Fruit fly (Drosophila melanogaster) whole organism, embryonic: ENCODE data around the gene Irbp18.
A peak's percentile ranks its signal among the peaks of the same experiment; 100 is the strongest.

Experiments
- CG10147 ChIP-seq: fragments of 200-800 bp; sonication (Bioruptor generic); optimal IDR thresholded peaks from 2 replicates; lab custom pipeline; 2019; ENCODE audit warnings: missing biosample characterization, mild to moderate bottlenecking, missing genetic modification characterization, moderate library complexity
- CG10209 ChIP-seq: fragments of 200-800 bp; sonication (Bioruptor generic); optimal IDR thresholded peaks from 3 replicates; lab custom pipeline; 2017; ENCODE audit warnings: missing biosample characterization, mild to moderate bottlenecking, missing genetic modification characterization, missing genetic modification reagents
- CG12219 ChIP-seq: fragments of 200-800 bp; sonication (Bioruptor generic); optimal IDR thresholded peaks from 3 replicates; lab custom pipeline; 2018; ENCODE audit warnings: missing biosample characterization, mild to moderate bottlenecking, missing genetic modification characterization
- CG12299 ChIP-seq: fragments of 200-800 bp; sonication (Bioruptor generic); optimal IDR thresholded peaks from 2 replicates; lab custom pipeline; 2018; ENCODE audit warnings: missing biosample characterization, mild to moderate bottlenecking, missing genetic modification characterization
- CG15269 ChIP-seq: fragments of 200-800 bp; sonication (Bioruptor generic); optimal IDR thresholded peaks from 2 replicates; lab custom pipeline; 2018; ENCODE audit warnings: missing biosample characterization, mild to moderate bottlenecking, missing genetic modification characterization, moderate library complexity
- CG1529 ChIP-seq: fragments of 200-800 bp; sonication (Bioruptor generic); optimal IDR thresholded peaks from 3 replicates; lab custom pipeline; 2018; ENCODE audit warnings: missing biosample characterization, missing genetic modification characterization
- CG1603 ChIP-seq: fragments of 200-800 bp; sonication (Bioruptor generic); optimal IDR thresholded peaks from 2 replicates; lab custom pipeline; 2019; ENCODE audit warnings: missing biosample characterization, mild to moderate bottlenecking, missing genetic modification characterization, moderate library complexity
- CG17912 ChIP-seq: fragments of 200-800 bp; sonication (Bioruptor generic); optimal IDR thresholded peaks from 2 replicates; lab custom pipeline; 2018; ENCODE audit warnings: missing biosample characterization, mild to moderate bottlenecking, missing genetic modification characterization
- CG1832 ChIP-seq: fragments of 200-800 bp; sonication (Bioruptor generic); optimal IDR thresholded peaks from 2 replicates; lab custom pipeline; 2017; ENCODE audit warnings: missing biosample characterization, mild to moderate bottlenecking, missing genetic modification characterization, inconsistent platforms
- CG2120 ChIP-seq: fragments of 200-800 bp; sonication (Bioruptor generic); optimal IDR thresholded peaks from 3 replicates; lab custom pipeline; 2016; ENCODE audit warnings: missing biosample characterization, missing genetic modification characterization
- CG2678 ChIP-seq: fragments of 200-800 bp; sonication (Bioruptor generic); optimal IDR thresholded peaks from 3 replicates; lab custom pipeline; 2019; ENCODE audit warnings: missing biosample characterization, mild to moderate bottlenecking, missing genetic modification characterization, moderate library complexity
- CG2875 ChIP-seq: fragments of 200-800 bp; sonication (Bioruptor generic); optimal IDR thresholded peaks from 2 replicates; lab custom pipeline; 2017; ENCODE audit warnings: missing biosample characterization, mild to moderate bottlenecking, missing genetic modification characterization, missing genetic modification reagents
- CG31365 ChIP-seq: fragments of 200-800 bp; sonication (Bioruptor generic); optimal IDR thresholded peaks from 2 replicates; lab custom pipeline; 2018; ENCODE audit warnings: missing biosample characterization, mild to moderate bottlenecking, missing genetic modification characterization
- CG3407 ChIP-seq: fragments of 200-800 bp; sonication (Bioruptor generic); optimal IDR thresholded peaks from 2 replicates; lab custom pipeline; 2018; ENCODE audit warnings: missing biosample characterization, mild to moderate bottlenecking, missing genetic modification characterization
- CG34376 ChIP-seq: fragments of 200-800 bp; sonication (Bioruptor generic); optimal IDR thresholded peaks from 2 replicates; lab custom pipeline; 2018; ENCODE audit warnings: missing biosample characterization, mild to moderate bottlenecking, missing genetic modification characterization
- CG3726 ChIP-seq: fragments of 200-800 bp; sonication (Bioruptor generic); IDR thresholded peaks from 3 replicates; pipeline ENCODE4, ENCODE4 v1.3.6; 2022; ENCODE audit warnings: missing biosample characterization, missing genetic modification characterization
- CG4360 ChIP-seq: fragments of 200-800 bp; sonication (Bioruptor generic); IDR thresholded peaks from 2 replicates; pipeline ENCODE4 v1.3.6; 2022; ENCODE audit warnings: missing biosample characterization, missing genetic modification characterization
- CG43689 ChIP-seq: fragments of 200-800 bp; sonication (Bioruptor generic); IDR thresholded peaks from 2 replicates; pipeline ENCODE4 v1.3.6; 2022; ENCODE audit warnings: missing biosample characterization, missing genetic modification characterization
- CG6254 ChIP-seq: fragments of 200-800 bp; sonication (Bioruptor generic); optimal IDR thresholded peaks from 3 replicates; lab custom pipeline; 2017; ENCODE audit warnings: mild to moderate bottlenecking, missing biosample characterization, missing genetic modification reagents, missing genetic modification characterization
- CG7786 ChIP-seq: fragments of 200-800 bp; sonication (Bioruptor generic); optimal IDR thresholded peaks from 2 replicates; lab custom pipeline; 2016; ENCODE audit warnings: missing biosample characterization, missing genetic modification characterization
- CG8924 ChIP-seq: fragments of 200-800 bp; optimal IDR thresholded peaks from 3 replicates; lab custom pipeline; 2019; ENCODE audit warnings: missing biosample characterization, mild to moderate bottlenecking, missing genetic modification characterization, moderate library complexity
- CG9727 ChIP-seq: fragments of 200-800 bp; sonication (Bioruptor generic); optimal IDR thresholded peaks from 3 replicates; lab custom pipeline; 2017; ENCODE audit warnings: missing biosample characterization, mild to moderate bottlenecking, missing genetic modification characterization
- Deaf1 ChIP-seq: fragments of 200-800 bp; optimal IDR thresholded peaks from 3 replicates; lab custom pipeline; 2019; ENCODE audit warnings: missing biosample characterization, mild to moderate bottlenecking, missing genetic modification characterization, moderate library complexity
- E2f2 ChIP-seq: fragments of 200-800 bp; sonication (Bioruptor generic); IDR thresholded peaks from 2 replicates; pipeline ENCODE4 v1.3.6; 2022; ENCODE audit warnings: missing biosample characterization, missing genetic modification characterization
- Fer2 ChIP-seq: fragments of 200-800 bp; sonication (Bioruptor generic); optimal IDR thresholded peaks from 2 replicates; lab custom pipeline; 2018; ENCODE audit warnings: missing biosample characterization, mild to moderate bottlenecking, missing genetic modification characterization, moderate library complexity
- HHEX ChIP-seq: fragments of 200-800 bp; sonication (Bioruptor generic); optimal IDR thresholded peaks from 3 replicates; lab custom pipeline; 2017; ENCODE audit warnings: missing biosample characterization, mild to moderate bottlenecking, missing genetic modification characterization, missing genetic modification reagents
- Mes4 ChIP-seq: fragments of 200-800 bp; sonication (Bioruptor generic); optimal IDR thresholded peaks from 2 replicates; lab custom pipeline; 2016; ENCODE audit warnings: missing biosample characterization, missing genetic modification characterization
- Optix ChIP-seq: fragments of 200-800 bp; sonication (Bioruptor generic); IDR thresholded peaks from 3 replicates; pipeline ENCODE4 v1.3.6; 2022; ENCODE audit warnings: missing biosample characterization, missing genetic modification characterization
- Pdp1 ChIP-seq, 2 experiments: fragments of 200-800 bp; sonication (Bioruptor generic); optimal IDR thresholded peaks; 3 replicates each; lab custom pipeline; 2016; ENCODE audit warnings: missing biosample characterization in 2 of 2, missing genetic modification characterization in 2 of 2, mild to moderate bottlenecking in 1 of 2, moderate library complexity in 1 of 2
- Sin3A ChIP-seq: fragments of >200 bp; optimal IDR thresholded peaks from 2 replicates; lab custom pipeline; 2018
- Ssrp ChIP-seq: fragments of 200-800 bp; sonication (Bioruptor generic); optimal IDR thresholded peaks from 2 replicates; lab custom pipeline; 2018; ENCODE audit warnings: missing biosample characterization, mild to moderate bottlenecking, missing genetic modification characterization, moderate library complexity
- ac ChIP-seq: fragments of 200-800 bp; sonication (Bioruptor generic); optimal IDR thresholded peaks from 3 replicates; lab custom pipeline; 2017; ENCODE audit warnings: missing biosample characterization, mild to moderate bottlenecking, missing genetic modification characterization
- chm ChIP-seq: fragments of 200-800 bp; sonication (Bioruptor generic); IDR thresholded peaks from 2 replicates; pipeline ENCODE4 v1.3.6; 2022; ENCODE audit warnings: missing biosample characterization, missing genetic modification characterization
- corto ChIP-seq: fragments of 200-800 bp; sonication (Bioruptor generic); optimal IDR thresholded peaks from 2 replicates; lab custom pipeline; 2016; ENCODE audit warnings: missing biosample characterization, mild to moderate bottlenecking, missing genetic modification characterization, moderate library complexity
- cwo ChIP-seq: fragments of 200-800 bp; sonication (Bioruptor generic); optimal IDR thresholded peaks from 3 replicates; lab custom pipeline; 2017; ENCODE audit warnings: missing biosample characterization, missing genetic modification characterization, mild to moderate bottlenecking, moderate library complexity, missing genetic modification reagents
- dimm ChIP-seq: fragments of 200-800 bp; sonication (Bioruptor generic); IDR thresholded peaks from 2 replicates; pipeline ENCODE4 v1.3.6; 2022; ENCODE audit warnings: missing biosample characterization, missing genetic modification characterization
- dysf ChIP-seq: fragments of 200-800 bp; sonication (Bioruptor generic); IDR thresholded peaks from 3 replicates; pipeline ENCODE4 v1.3.6; 2022; ENCODE audit warnings: missing biosample characterization, missing genetic modification characterization
- fd64A ChIP-seq: fragments of 200-800 bp; sonication (Bioruptor generic); optimal IDR thresholded peaks from 3 replicates; lab custom pipeline; 2018; ENCODE audit warnings: missing biosample characterization, mild to moderate bottlenecking, missing genetic modification characterization
- jigr1 ChIP-seq: fragments of 200-800 bp; sonication (Bioruptor generic); IDR thresholded peaks from 3 replicates; pipeline ENCODE4 v1.3.6; 2022; ENCODE audit warnings: missing biosample characterization, missing genetic modification characterization
- jumu ChIP-seq: fragments of 200-800 bp; sonication (Bioruptor generic); optimal IDR thresholded peaks from 3 replicates; lab custom pipeline; 2016; ENCODE audit warnings: missing biosample characterization, missing genetic modification characterization
- lab ChIP-seq: fragments of 200-800 bp; sonication (Bioruptor generic); optimal IDR thresholded peaks from 3 replicates; lab custom pipeline; 2017; ENCODE audit warnings: missing biosample characterization, missing genetic modification characterization, mild to moderate bottlenecking, moderate library complexity, missing genetic modification reagents
- lilli ChIP-seq: fragments of 200-800 bp; sonication (Bioruptor generic); optimal IDR thresholded peaks from 3 replicates; lab custom pipeline; 2016; ENCODE audit warnings: missing biosample characterization, missing genetic modification characterization
- lov ChIP-seq, 2 experiments: fragments of 200-800 bp in 1 of 2; fragments of >200 bp in 1 of 2; sonication (Bioruptor generic) in 1 of 2; IDR thresholded peaks in 1 of 2; optimal IDR thresholded peaks in 1 of 2; 2 replicates in 1 of 2; 3 replicates in 1 of 2; pipeline versions ENCODE4 v1.3.6 to Lab custom; 2017 to 2022; ENCODE audit warnings: missing biosample characterization in 1 of 2, missing genetic modification characterization in 1 of 2
- nerfin-2 ChIP-seq: fragments of 200-800 bp; sonication (Bioruptor generic); IDR thresholded peaks from 2 replicates; pipeline ENCODE4 v1.3.6; 2022; ENCODE audit warnings: missing biosample characterization, missing genetic modification characterization; ENCODE audit not compliant: partially characterized antibody
- nmo ChIP-seq: fragments of 200-800 bp; sonication (Bioruptor generic); optimal IDR thresholded peaks from 2 replicates; lab custom pipeline; 2018; ENCODE audit warnings: missing biosample characterization, mild to moderate bottlenecking, missing genetic modification characterization, moderate library complexity
- odd ChIP-seq: fragments of 200-800 bp; sonication (Bioruptor generic); optimal IDR thresholded peaks from 2 replicates; lab custom pipeline; 2017; ENCODE audit warnings: missing biosample characterization, mild to moderate bottlenecking, missing genetic modification characterization
- rib ChIP-seq: fragments of 200-800 bp; sonication (Bioruptor generic); IDR thresholded peaks from 2 replicates; pipeline ENCODE4 v1.3.6; 2022; ENCODE audit warnings: missing biosample characterization, missing genetic modification characterization
- schlank ChIP-seq: fragments of 200-800 bp; sonication (Bioruptor generic); optimal IDR thresholded peaks from 2 replicates; lab custom pipeline; 2018; ENCODE audit warnings: missing biosample characterization, mild to moderate bottlenecking, missing genetic modification characterization
- tll ChIP-seq, 2 experiments: fragments of 200-800 bp in 1 of 2; fragments of >200 bp in 1 of 2; sonication (Bioruptor generic) in 1 of 2; optimal IDR thresholded peaks; 2 replicates each; lab custom pipeline; 2017 to 2019; ENCODE audit warnings: missing biosample characterization in 2 of 2, missing genetic modification characterization in 2 of 2, mild to moderate bottlenecking in 1 of 2, moderate library complexity in 1 of 2

The Irbp18 gene

dm6 chr3L:11119901-11120418 is 22.0 kb upstream of the Irbp18 start (continued):
- TF ChIP-seq lov (optimal IDR thresholded peaks at IDR 0.05; lab: Kevin White, UChicago) (no peak), lov (GFP tag; IDR thresholded peaks at IDR 0.05; lab: Robert Waterston, UW) (no peak), CG10147 (GFP tag; lab: Kevin White, UChicago) (peak; percentile 56), CG12299 (tag; lab: Kevin White, UChicago) (peak; percentile 66), jigr1 (GFP tag; lab: Robert Waterston, UW) (no peak), CG1529 (GFP tag; lab: Kevin White, UChicago) (peak; percentile 30), odd (GFP tag; lab: Kevin White, UChicago) (peak; percentile 47), lab (GFP tag; lab: Kevin White, UChicago) (peak; percentile 83), E2f2 (GFP tag; lab: Robert Waterston, UW) (peak; percentile 17; the same call in 1 of the 2 replicates), jumu (peak; percentile 14), CG1832 (no peak), dimm (GFP tag; lab: Robert Waterston, UW) (no peak), CG34376 (GFP tag; lab: Kevin White, UChicago) (peak; percentile 78), Mes4 (GFP tag; lab: Kevin White, UChicago) (no peak), tll (GFP tag; optimal IDR thresholded peaks at IDR 0.05; lab: Kevin White, UChicago) (peak in 1 of 2 experiments; percentile 44), schlank (tag; lab: Kevin White, UChicago) (peak; percentile 59), Ssrp (tag; lab: Kevin White, UChicago) (no peak), CG2678 (tag; lab: Kevin White, UChicago) (peak; percentile 53), Fer2 (peak; percentile 14), ac (GFP tag; lab: Kevin White, UChicago) (peak; percentile 49), CG2875 (GFP tag; lab: Kevin White, UChicago) (peak; percentile 35), CG4360 (peak; percentile 5; the same call in 1 of the 2 replicates), CG7786 (GFP tag; lab: Kevin White, UChicago) (no peak), CG12219 (GFP tag; lab: Kevin White, UChicago) (peak; percentile 13), Pdp1 (GFP tag; optimal IDR thresholded peaks at IDR 0.05; lab: Kevin White, UChicago) (peak in 1 of 2 experiments; percentile 100), chm (GFP tag; lab: Robert Waterston, UW) (0 out of 2 replicates have a peak, but pooled peaks have one; percentile 11), corto (GFP tag; lab: Kevin White, UChicago) (peak; percentile 63), CG31365 (tag; lab: Kevin White, UChicago) (peak; percentile 71), CG9727 (GFP tag; lab: Kevin White, UChicago) (peak; percentile 12), CG3726 (GFP tag; lab: Robert Waterston, UW) (no peak), fd64A (GFP tag; lab: Kevin White, UChicago) (peak; percentile 81), CG6254 (GFP tag; lab: Kevin White, UChicago) (peak; percentile 16), nmo (GFP tag; lab: Kevin White, UChicago) (peak; percentile 14), lilli (GFP tag; lab: Kevin White, UChicago) (peak; percentile 5), CG3407 (GFP tag; lab: Kevin White, UChicago) (peak; percentile 52), cwo (GFP tag; lab: Kevin White, UChicago) (no peak), CG15269 (no peak), CG8924 (peak; percentile 46), dysf (GFP tag; lab: Robert Waterston, UW) (no peak; the same call in 2 of the 3 replicates), Optix (GFP tag; lab: Robert Waterston, UW) (no peak), Sin3A (lab: Kevin White, UChicago) (no peak), Deaf1 (tag; lab: Kevin White, UChicago) (peak; percentile 58), CG10209 (peak; percentile 30), HHEX (GFP tag; lab: Kevin White, UChicago) (peak; percentile 39), CG17912 (GFP tag; lab: Kevin White, UChicago) (peak; percentile 5), nerfin-2 (no peak), CG1603 (peak; percentile 41), CG2120 (GFP tag; lab: Kevin White, UChicago) (no peak), rib (peak; percentile 63), CG43689 (GFP tag; lab: Robert Waterston, UW) (no peak)
